Fruit fly (Drosophila melanogaster) whole organism, embryonic: ENCODE data around the gene Cpr65Aw.

Experiments used
- Blimp-1 ChIP-seq: fragments of 200-800 bp; sonication (Bioruptor generic); optimal IDR thresholded peaks from 3 replicates; lab custom pipeline; 2018; ENCODE audit warnings: missing biosample characterization, missing genetic modification characterization, mild to moderate bottlenecking, moderate library complexity, missing genetic modification reagents
- BtbVII ChIP-seq: fragments of 200-800 bp; sonication (Bioruptor generic); optimal IDR thresholded peaks from 3 replicates; lab custom pipeline; 2017; ENCODE audit warnings: missing biosample characterization, mild to moderate bottlenecking, missing genetic modification characterization
- CG10321 ChIP-seq: fragments of 200-800 bp; sonication (Bioruptor generic); IDR thresholded peaks from 2 replicates; pipeline ENCODE4 v1.3.6; 2022; ENCODE audit warnings: missing biosample characterization, missing genetic modification characterization
- CG11504 ChIP-seq: fragments of 200-800 bp; sonication (Bioruptor generic); optimal IDR thresholded peaks from 3 replicates; lab custom pipeline; 2019; ENCODE audit warnings: missing biosample characterization, mild to moderate bottlenecking, missing genetic modification characterization, moderate library complexity
- CG12104 ChIP-seq: fragments of 200-800 bp; sonication (Bioruptor generic); optimal IDR thresholded peaks from 3 replicates; lab custom pipeline; 2016; ENCODE audit warnings: missing biosample characterization, missing genetic modification characterization
- CG12769 ChIP-seq: fragments of 200-800 bp; sonication (Bioruptor generic); optimal IDR thresholded peaks from 2 replicates; lab custom pipeline; 2019; ENCODE audit warnings: missing biosample characterization, mild to moderate bottlenecking, missing genetic modification characterization, moderate library complexity
- CG15073 ChIP-seq: fragments of 200-800 bp; sonication (Bioruptor generic); optimal IDR thresholded peaks from 2 replicates; lab custom pipeline; 2016; ENCODE audit warnings: missing biosample characterization, missing genetic modification characterization
- CG18011 ChIP-seq: fragments of 200-800 bp; sonication (Bioruptor generic); optimal IDR thresholded peaks from 2 replicates; lab custom pipeline; 2017; ENCODE audit warnings: missing biosample characterization, missing genetic modification characterization, mild to moderate bottlenecking, moderate library complexity, missing genotype
- CG2202 ChIP-seq: fragments of 200-800 bp; sonication (Bioruptor generic); optimal IDR thresholded peaks from 2 replicates; lab custom pipeline; 2018; ENCODE audit warnings: missing biosample characterization, mild to moderate bottlenecking, missing genetic modification characterization
- CG3065 ChIP-seq: fragments of 200-800 bp; sonication (Bioruptor generic); optimal IDR thresholded peaks from 2 replicates; lab custom pipeline; 2016; ENCODE audit warnings: missing biosample characterization, missing genetic modification characterization
- CG4854 ChIP-seq: fragments of 200-800 bp; sonication (Bioruptor generic); optimal IDR thresholded peaks from 2 replicates; lab custom pipeline; 2016; ENCODE audit warnings: missing biosample characterization, missing genetic modification characterization, inconsistent platforms
- CG7928 ChIP-seq: fragments of 200-800 bp; sonication (Bioruptor generic); optimal IDR thresholded peaks from 2 replicates; lab custom pipeline; 2017; ENCODE audit warnings: missing biosample characterization, mild to moderate bottlenecking, missing genetic modification characterization
- CG8281 ChIP-seq: fragments of 200-800 bp; sonication (Bioruptor generic); optimal IDR thresholded peaks from 2 replicates; lab custom pipeline; 2018; ENCODE audit warnings: missing biosample characterization, mild to moderate bottlenecking, missing genetic modification characterization, moderate library complexity
- CG8359 ChIP-seq: fragments of 200-800 bp; sonication (Bioruptor generic); optimal IDR thresholded peaks from 2 replicates; lab custom pipeline; 2017; ENCODE audit warnings: missing biosample characterization, mild to moderate bottlenecking, missing genetic modification characterization, borderline replicate concordance
- CG8388 ChIP-seq: fragments of 200-800 bp; sonication (Bioruptor generic); optimal IDR thresholded peaks from 2 replicates; lab custom pipeline; 2019; ENCODE audit warnings: missing biosample characterization, mild to moderate bottlenecking, missing genetic modification characterization, moderate library complexity
- CG8924 ChIP-seq: fragments of 200-800 bp; optimal IDR thresholded peaks from 3 replicates; lab custom pipeline; 2019; ENCODE audit warnings: missing biosample characterization, mild to moderate bottlenecking, missing genetic modification characterization, moderate library complexity
- CG9215 ChIP-seq: fragments of 200-800 bp; sonication (Bioruptor generic); IDR thresholded peaks from 2 replicates; pipeline ENCODE4 v1.3.6; 2022; ENCODE audit warnings: missing biosample characterization, missing genetic modification characterization
- CG9932 ChIP-seq: fragments of 200-800 bp; sonication (Bioruptor generic); IDR thresholded peaks from 2 replicates; pipeline ENCODE4 v1.3.6; 2022; ENCODE audit warnings: missing biosample characterization, missing genetic modification characterization
- CoRest ChIP-seq: fragments of 200-800 bp; sonication (Bioruptor generic); optimal IDR thresholded peaks from 3 replicates; lab custom pipeline; 2018; ENCODE audit warnings: missing biosample characterization, mild to moderate bottlenecking, missing genetic modification characterization, moderate library complexity
- Dip3 ChIP-seq: fragments of 200-800 bp; sonication (Bioruptor generic); optimal IDR thresholded peaks from 3 replicates; lab custom pipeline; 2016; ENCODE audit warnings: missing biosample characterization, missing genetic modification characterization
- Doc2 ChIP-seq: fragments of 200-800 bp; sonication (Bioruptor generic); IDR thresholded peaks from 2 replicates; pipeline ENCODE4 v1.3.6; 2022; ENCODE audit warnings: missing biosample characterization, missing genetic modification characterization
- Elba2 ChIP-seq: fragments of 200-800 bp; sonication (Bioruptor generic); optimal IDR thresholded peaks from 3 replicates; lab custom pipeline; 2016; ENCODE audit warnings: missing biosample characterization, missing genetic modification characterization
- GATAe ChIP-seq: fragments of 200-800 bp; sonication (Bioruptor generic); conservative IDR thresholded peaks from 2 replicates; pipeline ENCODE4 v1.3.6; 2022; ENCODE audit warnings: missing biosample characterization, missing genetic modification characterization
- Mes4 ChIP-seq: fragments of 200-800 bp; sonication (Bioruptor generic); optimal IDR thresholded peaks from 2 replicates; lab custom pipeline; 2016; ENCODE audit warnings: missing biosample characterization, missing genetic modification characterization
- Neu2 ChIP-seq: fragments of 200-800 bp; sonication (Bioruptor generic); optimal IDR thresholded peaks from 3 replicates; lab custom pipeline; 2016; ENCODE audit warnings: missing biosample characterization, missing genetic modification characterization, borderline replicate concordance
- Scr ChIP-seq: fragments of 200-800 bp; sonication (Bioruptor generic); IDR thresholded peaks from 2 replicates; pipeline ENCODE4 v1.3.6; 2022; ENCODE audit warnings: missing biosample characterization, missing genetic modification characterization; ENCODE audit not compliant: partially characterized antibody
- Sox100B ChIP-seq: fragments of 200-800 bp; sonication (Bioruptor generic); optimal IDR thresholded peaks from 3 replicates; lab custom pipeline; 2018; ENCODE audit warnings: missing biosample characterization, mild to moderate bottlenecking, missing genetic modification characterization
- Sry-β ChIP-seq: fragments of 200-800 bp; sonication (Bioruptor generic); optimal IDR thresholded peaks from 2 replicates; lab custom pipeline; 2018; ENCODE audit warnings: missing biosample characterization, mild to moderate bottlenecking, missing genetic modification characterization, moderate library complexity
- ash1 ChIP-seq: fragments of 200-800 bp; sonication (Bioruptor generic); optimal IDR thresholded peaks from 2 replicates; lab custom pipeline; 2018; ENCODE audit warnings: missing biosample characterization, mild to moderate bottlenecking, missing genetic modification characterization
- cas ChIP-seq: fragments of 200-800 bp; sonication (Bioruptor generic); IDR thresholded peaks from 2 replicates; pipeline ENCODE4 v1.3.6; 2022; ENCODE audit warnings: missing biosample characterization, missing genetic modification characterization
- chinmo ChIP-seq: fragments of 200-800 bp; sonication (Bioruptor generic); IDR thresholded peaks from 4 replicates; pipeline ENCODE4 v1.3.6; 2022; ENCODE audit warnings: missing biosample characterization, missing genetic modification characterization; ENCODE audit not compliant: partially characterized antibody
- chm ChIP-seq: fragments of 200-800 bp; sonication (Bioruptor generic); IDR thresholded peaks from 2 replicates; pipeline ENCODE4 v1.3.6; 2022; ENCODE audit warnings: missing biosample characterization, missing genetic modification characterization
- dati ChIP-seq: fragments of 200-800 bp; sonication (Bioruptor generic); IDR thresholded peaks from 2 replicates; pipeline ENCODE4 v1.3.6; 2022; ENCODE audit warnings: missing biosample characterization, missing genetic modification characterization
- dimm ChIP-seq: fragments of 200-800 bp; sonication (Bioruptor generic); IDR thresholded peaks from 2 replicates; pipeline ENCODE4 v1.3.6; 2022; ENCODE audit warnings: missing biosample characterization, missing genetic modification characterization
- dm ChIP-seq: fragments of 200-800 bp; sonication (Bioruptor generic); optimal IDR thresholded peaks from 3 replicates; lab custom pipeline; 2016; ENCODE audit warnings: missing biosample characterization, missing genetic modification characterization
- en ChIP-seq: fragments of 200-800 bp; sonication (Bioruptor generic); optimal IDR thresholded peaks from 2 replicates; lab custom pipeline; 2016; ENCODE audit warnings: missing biosample characterization, missing genetic modification characterization
- gce ChIP-seq: fragments of 200-800 bp; sonication (Bioruptor generic); IDR thresholded peaks from 3 replicates; pipeline ENCODE4 v1.3.6; 2022; ENCODE audit warnings: missing biosample characterization, missing genetic modification characterization
- gem ChIP-seq: fragments of 200-800 bp; sonication (Bioruptor generic); optimal IDR thresholded peaks from 2 replicates; lab custom pipeline; 2019; ENCODE audit warnings: missing biosample characterization, mild to moderate bottlenecking, missing genetic modification characterization, moderate library complexity
- gsb ChIP-seq: fragments of 200-800 bp; sonication (Bioruptor generic); IDR thresholded peaks from 2 replicates; pipeline ENCODE4 v1.3.6; 2022; ENCODE audit warnings: missing biosample characterization, missing genetic modification characterization
- gt ChIP-seq: fragments of 200-800 bp; sonication (Bioruptor generic); IDR thresholded peaks from 2 replicates; pipeline ENCODE4 v1.3.6; 2022; ENCODE audit warnings: missing biosample characterization, missing genetic modification characterization
- h ChIP-seq: fragments of >200 bp; optimal IDR thresholded peaks from 2 replicates; lab custom pipeline; 2017
- ham ChIP-seq: fragments of 200-800 bp; sonication (Bioruptor generic); IDR thresholded peaks from 2 replicates; pipeline ENCODE4 v1.3.6; 2022; ENCODE audit warnings: missing biosample characterization, missing genetic modification characterization
- hkb ChIP-seq, 2 experiments: fragments of 200-800 bp in 1 of 2; fragments of >200 bp in 1 of 2; sonication (Bioruptor generic) in 1 of 2; IDR thresholded peaks in 1 of 2; optimal IDR thresholded peaks in 1 of 2; 2 replicates each; pipeline versions ENCODE4 v1.3.6 to Lab custom; 2017 to 2022; ENCODE audit warnings: missing biosample characterization in 1 of 2, missing genetic modification characterization in 1 of 2
- jumu ChIP-seq: fragments of 200-800 bp; sonication (Bioruptor generic); optimal IDR thresholded peaks from 3 replicates; lab custom pipeline; 2016; ENCODE audit warnings: missing biosample characterization, missing genetic modification characterization
- lilli ChIP-seq: fragments of 200-800 bp; sonication (Bioruptor generic); optimal IDR thresholded peaks from 3 replicates; lab custom pipeline; 2016; ENCODE audit warnings: missing biosample characterization, missing genetic modification characterization
- lola ChIP-seq, 3 experiments: fragments of >200 bp in 2 of 3; fragments of 200-800 bp in 1 of 3; sonication (Bioruptor generic) in 1 of 3; optimal IDR thresholded peaks; 2 replicates each; lab custom pipeline; 2017 to 2019; ENCODE audit warnings: missing biosample characterization in 3 of 3, missing genetic modification characterization in 3 of 3, mild to moderate bottlenecking in 1 of 3, moderate library complexity in 1 of 3
- nau ChIP-seq: fragments of 200-800 bp; sonication (Bioruptor generic); optimal IDR thresholded peaks from 3 replicates; lab custom pipeline; 2017; ENCODE audit warnings: missing biosample characterization, mild to moderate bottlenecking, missing genetic modification characterization, missing genetic modification reagents
- nerfin-2 ChIP-seq: fragments of 200-800 bp; sonication (Bioruptor generic); IDR thresholded peaks from 2 replicates; pipeline ENCODE4 v1.3.6; 2022; ENCODE audit warnings: missing biosample characterization, missing genetic modification characterization; ENCODE audit not compliant: partially characterized antibody
- sug ChIP-seq: fragments of 200-800 bp; optimal IDR thresholded peaks from 2 replicates; lab custom pipeline; 2019; ENCODE audit warnings: missing biosample characterization, mild to moderate bottlenecking, missing genetic modification characterization, moderate library complexity
- tna ChIP-seq: fragments of 200-800 bp; sonication (Bioruptor generic); IDR thresholded peaks from 2 replicates; pipeline ENCODE4 v1.3.6; 2022; ENCODE audit warnings: missing biosample characterization, missing genetic modification characterization; ENCODE audit not compliant: partially characterized antibody
- z ChIP-seq: fragments of 200-800 bp; sonication (Bioruptor generic); IDR thresholded peaks from 3 replicates; pipeline ENCODE4 v1.3.6; 2022; ENCODE audit warnings: missing biosample characterization, missing genetic modification characterization

The Cpr65Aw gene

DNA sequence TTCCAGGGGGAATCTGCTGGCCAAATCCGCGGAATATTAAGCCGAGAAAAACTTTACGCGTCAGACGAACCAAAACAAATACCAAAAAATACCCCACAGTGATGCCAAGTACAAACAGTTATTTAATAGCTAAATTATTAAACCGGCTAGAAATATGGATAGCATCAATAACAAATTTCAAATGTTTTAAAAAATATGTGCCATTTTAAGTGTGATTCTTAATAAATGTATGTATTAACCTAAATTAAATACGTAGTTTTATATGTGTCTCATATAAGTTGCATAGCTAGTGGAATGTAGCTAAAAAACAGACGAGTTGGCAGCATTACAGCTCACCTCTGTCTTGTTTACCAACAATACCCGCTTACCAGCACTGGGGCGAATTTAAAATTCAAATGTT, 39.6 kb upstream of the Cpr65Aw start, which contains the start of gene CG10274 (continued):
- TF ChIP-seq CG7928 (GFP tag; lab: Kevin White, UChicago): peak; percentile 18
- no peak for TF ChIP-seq cas
- peak; percentile 30 for TF ChIP-seq dm (GFP tag; lab: Kevin White, UChicago)
- peak; percentile 55 for TF ChIP-seq Mes4
- TF ChIP-seq CG8359 (GFP tag; lab: Kevin White, UChicago): no peak
- TF ChIP-seq GATAe (GFP tag; lab: Robert Waterston, UW): no peak; the same call in 1 of the 2 replicates
- TF ChIP-seq sug (tag; lab: Kevin White, UChicago): peak; percentile 84
- TF ChIP-seq CG15073: no peak
- no peak for TF ChIP-seq nerfin-2 (GFP tag; lab: Robert Waterston, UW)
- no peak for TF ChIP-seq BtbVII (GFP tag; lab: Kevin White, UChicago)
- TF ChIP-seq Dip3 (GFP tag; lab: Kevin White, UChicago): peak; percentile 78
- no peak; the same call in 1 of the 2 replicates for TF ChIP-seq gsb (GFP tag; lab: Robert Waterston, UW)
- TF ChIP-seq CG12104: peak; percentile 51
- TF ChIP-seq jumu (GFP tag; lab: Kevin White, UChicago): peak; percentile 64
- no peak for TF ChIP-seq Scr (GFP tag; lab: Robert Waterston, UW)
- TF ChIP-seq dati: no peak
- peak; percentile 59 for TF ChIP-seq CG18011 (GFP tag; lab: Kevin White, UChicago)
- peak; percentile 100 for TF ChIP-seq Sry-β
- no peak for TF ChIP-seq chinmo (GFP tag; lab: Robert Waterston, UW)
- TF ChIP-seq CG10321 (GFP tag; lab: Robert Waterston, UW): no peak
- TF ChIP-seq nau (GFP tag; lab: Kevin White, UChicago): no peak
- peak; percentile 86 for TF ChIP-seq gem (tag; lab: Kevin White, UChicago)
- no peak for TF ChIP-seq gce (GFP tag; lab: Robert Waterston, UW)
- no peak for TF ChIP-seq dimm (GFP tag; lab: Robert Waterston, UW)
- TF ChIP-seq Blimp-1 (GFP tag; lab: Kevin White, UChicago): no peak
- no peak for TF ChIP-seq h
- peak; percentile 77 for TF ChIP-seq CG9215 (GFP tag; lab: Robert Waterston, UW)
- TF ChIP-seq z (GFP tag; lab: Robert Waterston, UW): no peak
- TF ChIP-seq CG11504: no peak
- TF ChIP-seq Neu2 (GFP tag; lab: Kevin White, UChicago): no peak
- peak; percentile 88 for TF ChIP-seq CG9932 (GFP tag; lab: Robert Waterston, UW)
- TF ChIP-seq CG3065 (GFP tag; lab: Kevin White, UChicago): no peak
- no peak for TF ChIP-seq ham (GFP tag; lab: Robert Waterston, UW)
- peak; percentile 50 for TF ChIP-seq Elba2 (GFP tag; lab: Kevin White, UChicago)
- peak; percentile 63 for TF ChIP-seq CG4854 (GFP tag; lab: Kevin White, UChicago)
- peak; percentile 50 for TF ChIP-seq CG8388
- no peak for TF ChIP-seq ash1
- peak; percentile 57 for TF ChIP-seq CG2202 (tag; lab: Kevin White, UChicago)
- no peak for TF ChIP-seq tna (GFP tag; lab: Robert Waterston, UW)
- TF ChIP-seq lilli (GFP tag; lab: Kevin White, UChicago): peak; percentile 85
- TF ChIP-seq Doc2 (GFP tag; lab: Robert Waterston, UW): no peak
- TF ChIP-seq gt (GFP tag; lab: Robert Waterston, UW): no peak
- no peak for TF ChIP-seq en (GFP tag; lab: Kevin White, UChicago)
- no peak for TF ChIP-seq CG8281 (tag; lab: Kevin White, UChicago)
- no peak for TF ChIP-seq hkb (optimal IDR thresholded peaks at IDR 0.05; lab: Kevin White, UChicago)
- TF ChIP-seq hkb (GFP tag; IDR thresholded peaks at IDR 0.05; lab: Robert Waterston, UW): peak; percentile 37; the same call in 1 of the 2 replicates
- peak; percentile 90 for TF ChIP-seq CoRest (tag; lab: Kevin White, UChicago)
- no peak for TF ChIP-seq Sox100B
- TF ChIP-seq chm (GFP tag; lab: Robert Waterston, UW): no peak
- TF ChIP-seq lola (GFP tag; optimal IDR thresholded peaks at IDR 0.05; lab: Kevin White, UChicago): peak in 1 of 3 experiments; percentile 81
- no peak for TF ChIP-seq CG12769
- TF ChIP-seq CG8924: peak; percentile 79
